Fruit fly (Drosophila melanogaster) whole organism, embryonic: ENCODE results near the gene Schip1.

Source experiments
- Ada2b ChIP-seq: fragments of 200-800 bp; sonication (Bioruptor generic); IDR thresholded peaks from 2 replicates; pipeline ENCODE4 v1.3.6; 2022; ENCODE audit warnings: missing biosample characterization, missing genetic modification characterization
- B-H2 ChIP-seq: fragments of 200-800 bp; sonication (Bioruptor generic); optimal IDR thresholded peaks from 2 replicates; lab custom pipeline; 2018; ENCODE audit warnings: missing biosample characterization, mild to moderate bottlenecking, missing genetic modification characterization
- BEAF-32 ChIP-seq: fragments of 200-800 bp; sonication (Bioruptor generic); optimal IDR thresholded peaks from 3 replicates; lab custom pipeline; 2017; ENCODE audit warnings: missing biosample characterization, missing genetic modification characterization, mild to moderate bottlenecking, moderate library complexity, missing genetic modification reagents
- BtbVII ChIP-seq: fragments of 200-800 bp; sonication (Bioruptor generic); optimal IDR thresholded peaks from 3 replicates; lab custom pipeline; 2017; ENCODE audit warnings: missing biosample characterization, mild to moderate bottlenecking, missing genetic modification characterization
- CG11398 ChIP-seq: fragments of 200-800 bp; sonication (Bioruptor generic); optimal IDR thresholded peaks from 2 replicates; lab custom pipeline; 2016; ENCODE audit warnings: missing biosample characterization, missing genetic modification characterization
- CG12659 ChIP-seq: fragments of 200-800 bp; sonication (Bioruptor generic); optimal IDR thresholded peaks from 3 replicates; lab custom pipeline; 2017; ENCODE audit warnings: mild to moderate bottlenecking, missing biosample characterization, missing genetic modification reagents, missing genetic modification characterization
- CG12769 ChIP-seq: fragments of 200-800 bp; sonication (Bioruptor generic); optimal IDR thresholded peaks from 2 replicates; lab custom pipeline; 2019; ENCODE audit warnings: missing biosample characterization, mild to moderate bottlenecking, missing genetic modification characterization, moderate library complexity
- CG15073 ChIP-seq: fragments of 200-800 bp; sonication (Bioruptor generic); optimal IDR thresholded peaks from 2 replicates; lab custom pipeline; 2016; ENCODE audit warnings: missing biosample characterization, missing genetic modification characterization
- CG1529 ChIP-seq: fragments of 200-800 bp; sonication (Bioruptor generic); optimal IDR thresholded peaks from 3 replicates; lab custom pipeline; 2018; ENCODE audit warnings: missing biosample characterization, missing genetic modification characterization
- CG1602 ChIP-seq: fragments of 200-800 bp; sonication (Bioruptor generic); optimal IDR thresholded peaks from 3 replicates; lab custom pipeline; 2016; ENCODE audit warnings: missing biosample characterization, missing genetic modification characterization
- CG17328 ChIP-seq: fragments of 200-800 bp; sonication (Bioruptor generic); IDR thresholded peaks from 2 replicates; pipeline ENCODE4 v1.3.6; 2022; ENCODE audit warnings: missing biosample characterization, missing genetic modification characterization
- CG18011 ChIP-seq: fragments of 200-800 bp; sonication (Bioruptor generic); optimal IDR thresholded peaks from 2 replicates; lab custom pipeline; 2017; ENCODE audit warnings: missing biosample characterization, missing genetic modification characterization, mild to moderate bottlenecking, moderate library complexity, missing genotype
- CG18619 ChIP-seq: fragments of 200-800 bp; sonication (Bioruptor generic); optimal IDR thresholded peaks from 3 replicates; lab custom pipeline; 2017; ENCODE audit warnings: missing biosample characterization, mild to moderate bottlenecking, missing genetic modification characterization
- CG2120 ChIP-seq: fragments of 200-800 bp; sonication (Bioruptor generic); optimal IDR thresholded peaks from 3 replicates; lab custom pipeline; 2016; ENCODE audit warnings: missing biosample characterization, missing genetic modification characterization
- CG30020 ChIP-seq: fragments of 200-800 bp; optimal IDR thresholded peaks from 2 replicates; lab custom pipeline; 2019; ENCODE audit warnings: missing biosample characterization, mild to moderate bottlenecking, missing genetic modification characterization, moderate library complexity
- CG42726 ChIP-seq: fragments of 200-800 bp; sonication (Bioruptor generic); IDR thresholded peaks from 2 replicates; pipeline ENCODE4 v1.3.6; 2022; ENCODE audit warnings: missing biosample characterization, missing genetic modification characterization; ENCODE audit not compliant: partially characterized antibody
- CG5245 ChIP-seq: fragments of 200-800 bp; sonication (Bioruptor generic); optimal IDR thresholded peaks from 3 replicates; lab custom pipeline; 2016; ENCODE audit warnings: missing biosample characterization, missing genetic modification characterization
- CG5953 ChIP-seq: fragments of 200-800 bp; sonication (Bioruptor generic); IDR thresholded peaks from 2 replicates; pipeline ENCODE4 v1.3.6; 2022; ENCODE audit warnings: missing biosample characterization, missing genetic modification characterization
- CG7271 ChIP-seq: fragments of 200-800 bp; sonication (Bioruptor generic); optimal IDR thresholded peaks from 2 replicates; lab custom pipeline; 2018; ENCODE audit warnings: missing biosample characterization, mild to moderate bottlenecking, missing genetic modification characterization, moderate library complexity
- CG9437 ChIP-seq: fragments of 200-800 bp; sonication (Bioruptor generic); optimal IDR thresholded peaks from 2 replicates; lab custom pipeline; 2018; ENCODE audit warnings: missing biosample characterization, mild to moderate bottlenecking, missing genetic modification characterization
- D19B ChIP-seq: fragments of 200-800 bp; sonication (Bioruptor generic); optimal IDR thresholded peaks from 2 replicates; lab custom pipeline; 2017; ENCODE audit warnings: missing biosample characterization, mild to moderate bottlenecking, missing genetic modification characterization
- Dip3 ChIP-seq: fragments of 200-800 bp; sonication (Bioruptor generic); optimal IDR thresholded peaks from 3 replicates; lab custom pipeline; 2016; ENCODE audit warnings: missing biosample characterization, missing genetic modification characterization
- E2f2 ChIP-seq: fragments of 200-800 bp; sonication (Bioruptor generic); IDR thresholded peaks from 2 replicates; pipeline ENCODE4 v1.3.6; 2022; ENCODE audit warnings: missing biosample characterization, missing genetic modification characterization
- Gug ChIP-seq: fragments of 200-800 bp; sonication (Bioruptor generic); IDR thresholded peaks from 4 replicates; pipeline ENCODE4 v1.3.6; 2022; ENCODE audit warnings: missing biosample characterization, missing genetic modification characterization
- HmgD ChIP-seq: fragments of 200-800 bp; sonication (Bioruptor generic); optimal IDR thresholded peaks from 3 replicates; lab custom pipeline; 2016; ENCODE audit warnings: missing biosample characterization, missing genetic modification characterization
- MESR4 ChIP-seq: fragments of 200-800 bp; sonication (Bioruptor generic); optimal IDR thresholded peaks from 2 replicates; lab custom pipeline; 2018; ENCODE audit warnings: missing biosample characterization, mild to moderate bottlenecking, missing genetic modification characterization, moderate library complexity
- Mes4 ChIP-seq: fragments of 200-800 bp; sonication (Bioruptor generic); optimal IDR thresholded peaks from 2 replicates; lab custom pipeline; 2016; ENCODE audit warnings: missing biosample characterization, missing genetic modification characterization
- NC2α ChIP-seq: fragments of 200-800 bp; sonication (Bioruptor generic); optimal IDR thresholded peaks from 2 replicates; lab custom pipeline; 2016; ENCODE audit warnings: missing biosample characterization, missing genetic modification characterization
- Poxn ChIP-seq: fragments of 200-800 bp; sonication (Bioruptor generic); IDR thresholded peaks from 2 replicates; pipeline ENCODE4 v1.3.6; 2022; ENCODE audit warnings: missing biosample characterization, missing genetic modification characterization
- Ptx1 ChIP-seq: fragments of 200-800 bp; sonication (Bioruptor generic); IDR thresholded peaks from 2 replicates; pipeline ENCODE4 v1.3.6; 2022; ENCODE audit warnings: missing biosample characterization, missing genetic modification characterization
- Rfx ChIP-seq: fragments of 200-800 bp; sonication (Bioruptor generic); IDR thresholded peaks from 2 replicates; pipeline ENCODE4 v1.3.6; 2022; ENCODE audit warnings: missing biosample characterization, missing genetic modification characterization
- Sry-δ ChIP-seq: fragments of 200-800 bp; sonication (Bioruptor generic); optimal IDR thresholded peaks from 2 replicates; lab custom pipeline; 2016; ENCODE audit warnings: missing biosample characterization, missing genetic modification characterization
- croc ChIP-seq: fragments of 200-800 bp; sonication (Bioruptor generic); conservative IDR thresholded peaks from 3 replicates; pipeline ENCODE4 v1.3.6; 2022; ENCODE audit warnings: missing biosample characterization, missing genetic modification characterization
- cwo ChIP-seq: fragments of 200-800 bp; sonication (Bioruptor generic); optimal IDR thresholded peaks from 3 replicates; lab custom pipeline; 2017; ENCODE audit warnings: missing biosample characterization, missing genetic modification characterization, mild to moderate bottlenecking, moderate library complexity, missing genetic modification reagents
- dmrt11E ChIP-seq: fragments of 200-800 bp; sonication (Bioruptor generic); optimal IDR thresholded peaks from 3 replicates; lab custom pipeline; 2018; ENCODE audit warnings: missing biosample characterization, mild to moderate bottlenecking, missing genetic modification characterization, moderate library complexity
- ewg ChIP-seq: fragments of 200-800 bp; sonication (Bioruptor generic); optimal IDR thresholded peaks from 3 replicates; lab custom pipeline; 2017; ENCODE audit warnings: mild to moderate bottlenecking, missing biosample characterization, missing genetic modification reagents, missing genetic modification characterization
- gro ChIP-seq: fragments of 200-800 bp; sonication (Bioruptor generic); optimal IDR thresholded peaks from 2 replicates; lab custom pipeline; 2016; ENCODE audit warnings: missing biosample characterization, missing genetic modification characterization
- lilli ChIP-seq: fragments of 200-800 bp; sonication (Bioruptor generic); optimal IDR thresholded peaks from 3 replicates; lab custom pipeline; 2016; ENCODE audit warnings: missing biosample characterization, missing genetic modification characterization
- mam ChIP-seq: fragments of 200-800 bp; sonication (Bioruptor generic); optimal IDR thresholded peaks from 3 replicates; lab custom pipeline; 2016; ENCODE audit warnings: missing biosample characterization, missing genetic modification characterization
- nmo ChIP-seq: fragments of 200-800 bp; sonication (Bioruptor generic); optimal IDR thresholded peaks from 2 replicates; lab custom pipeline; 2018; ENCODE audit warnings: missing biosample characterization, mild to moderate bottlenecking, missing genetic modification characterization, moderate library complexity
- onecut ChIP-seq: fragments of 200-800 bp; sonication (Bioruptor generic); IDR thresholded peaks from 2 replicates; pipeline ENCODE4 v1.3.6; 2022; ENCODE audit warnings: missing biosample characterization, missing genetic modification characterization
- pum ChIP-seq: fragments of 200-800 bp; sonication (Bioruptor generic); optimal IDR thresholded peaks from 2 replicates; lab custom pipeline; 2016; ENCODE audit warnings: missing biosample characterization, missing genetic modification characterization
- pzg ChIP-seq: fragments of 200-800 bp; sonication (Bioruptor generic); optimal IDR thresholded peaks from 3 replicates; lab custom pipeline; 2018; ENCODE audit warnings: missing biosample characterization, mild to moderate bottlenecking, missing genetic modification characterization, moderate library complexity
- row ChIP-seq: fragments of 200-800 bp; sonication (Bioruptor generic); IDR thresholded peaks from 3 replicates; pipeline ENCODE4 v1.3.6; 2022; ENCODE audit warnings: missing biosample characterization, missing genetic modification characterization
- sens ChIP-seq: fragments of 200-800 bp; sonication (Bioruptor generic); peaks from one replicate; lab custom pipeline; 2016; ENCODE audit warnings: missing biosample characterization, missing genetic modification characterization
- slbo ChIP-seq: fragments of 200-800 bp; sonication (Bioruptor generic); IDR thresholded peaks from 2 replicates; pipeline ENCODE4 v1.3.6; 2022; ENCODE audit warnings: missing biosample characterization, missing genetic modification characterization
- slou ChIP-seq: fragments of 200-800 bp; sonication (Bioruptor generic); optimal IDR thresholded peaks from 3 replicates; lab custom pipeline; 2016; ENCODE audit warnings: missing biosample characterization, missing genetic modification characterization
- sqz ChIP-seq: fragments of 200-800 bp; sonication (Bioruptor generic); optimal IDR thresholded peaks from 3 replicates; lab custom pipeline; 2018; ENCODE audit warnings: missing biosample characterization, mild to moderate bottlenecking, missing genetic modification characterization
- tgo ChIP-seq: fragments of 200-800 bp; sonication (Bioruptor generic); IDR thresholded peaks from 3 replicates; pipeline ENCODE4 v1.3.6; 2022; ENCODE audit warnings: missing biosample characterization, missing genetic modification characterization
- trem ChIP-seq: fragments of 200-800 bp; optimal IDR thresholded peaks from 3 replicates; lab custom pipeline; 2019; ENCODE audit warnings: missing biosample characterization, mild to moderate bottlenecking, missing genetic modification characterization, moderate library complexity
- zen ChIP-seq: fragments of 200-800 bp; sonication (Bioruptor generic); optimal IDR thresholded peaks from 3 replicates; lab custom pipeline; 2018; ENCODE audit warnings: missing biosample characterization, mild to moderate bottlenecking, missing genetic modification characterization, moderate library complexity

The Schip1 gene

DNA sequence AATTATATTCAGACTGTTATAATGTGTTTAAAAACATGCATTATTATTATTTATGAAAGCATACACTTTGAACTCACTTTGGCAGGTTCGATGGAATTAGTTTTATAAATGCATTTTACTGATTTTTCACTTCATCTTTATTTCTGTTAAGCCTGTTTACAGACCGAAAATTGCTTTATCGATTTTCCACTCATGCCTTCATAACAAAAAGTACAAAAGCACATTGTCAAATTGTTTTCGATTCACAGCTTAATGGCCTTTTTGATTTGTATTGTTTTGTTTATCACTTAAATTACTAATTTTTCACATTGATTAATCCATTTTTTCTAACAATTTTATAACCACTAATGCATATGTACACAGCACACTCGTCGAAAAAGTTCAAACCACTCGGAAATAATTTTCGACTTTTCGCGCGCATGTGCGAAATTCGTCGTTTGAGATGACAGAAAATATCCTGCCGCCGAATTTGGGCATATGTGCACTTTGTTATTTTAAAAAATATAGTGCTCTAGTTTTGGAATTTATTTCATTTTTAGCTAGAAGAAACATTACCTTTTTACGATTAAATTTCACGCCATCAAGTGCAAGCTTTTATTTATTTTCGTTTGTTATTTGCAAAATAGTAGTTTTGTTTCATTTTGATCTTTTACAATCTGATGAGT is 42.8 kb upstream of the Schip1 start, which contains the start of gene rho-5:
rho-5 (minus strand) TSS at position 296 of the 665 bp plus-strand sequence.
- TF ChIP-seq CG9437 (GFP tag; lab: Kevin White, UChicago) (no peak), sqz (no peak), B-H2 (GFP tag; lab: Kevin White, UChicago) (no peak), Poxn (GFP tag; lab: Robert Waterston, UW) (no peak), trem (tag; lab: Kevin White, UChicago) (no peak), Ada2b (no peak), pum (GFP tag; lab: Kevin White, UChicago) (no peak), MESR4 (peak; percentile 7), Gug (GFP tag; lab: Robert Waterston, UW) (no peak), onecut (GFP tag; lab: Robert Waterston, UW) (peak; percentile 93), pzg (GFP tag; lab: Kevin White, UChicago) (peak; percentile 6), Sry-δ (GFP tag; lab: Kevin White, UChicago) (peak; percentile 40), Mes4 (no peak), slbo (peak; percentile 34; the same call in 1 of the 2 replicates), CG42726 (GFP tag; lab: Robert Waterston, UW) (no peak), zen (tag; lab: Kevin White, UChicago) (no peak), dmrt11E (tag; lab: Kevin White, UChicago) (no peak), Dip3 (GFP tag; lab: Kevin White, UChicago) (no peak), E2f2 (GFP tag; lab: Robert Waterston, UW) (no peak), CG5245 (no peak), CG1529 (no peak), tgo (GFP tag; lab: Robert Waterston, UW) (no peak), CG7271 (tag; lab: Kevin White, UChicago) (no peak), Ptx1 (GFP tag; lab: Robert Waterston, UW) (no peak), slou (GFP tag; lab: Kevin White, UChicago) (no peak), croc (GFP tag; lab: Robert Waterston, UW) (no peak), CG12769 (tag; lab: Kevin White, UChicago) (no peak), CG11398 (GFP tag; lab: Kevin White, UChicago) (no peak), cwo (GFP tag; lab: Kevin White, UChicago) (no peak), sens (GFP tag; lab: Kevin White, UChicago) (peak; percentile 53), Rfx (GFP tag; lab: Robert Waterston, UW) (peak; percentile 45; the same call in 1 of the 2 replicates), CG17328 (GFP tag; lab: Robert Waterston, UW) (0 out of 2 replicates have a peak, but pooled peaks have one; percentile 28), CG5953 (GFP tag; lab: Robert Waterston, UW) (no peak), CG2120 (GFP tag; lab: Kevin White, UChicago) (peak; percentile 50), CG1602 (no peak), CG30020 (tag; lab: Kevin White, UChicago) (peak; percentile 13), CG12659 (GFP tag; lab: Kevin White, UChicago) (no peak), CG18011 (GFP tag; lab: Kevin White, UChicago) (no peak), row (GFP tag; lab: Robert Waterston, UW) (peak; percentile 60), gro (peak; percentile 6), D19B (GFP tag; lab: Kevin White, UChicago) (peak; percentile 65), CG18619 (GFP tag; lab: Kevin White, UChicago) (no peak), ewg (GFP tag; lab: Kevin White, UChicago) (peak; percentile 97), mam (GFP tag; lab: Kevin White, UChicago) (peak; percentile 5), CG15073 (GFP tag; lab: Kevin White, UChicago) (no peak), HmgD (GFP tag; lab: Kevin White, UChicago) (no peak), nmo (GFP tag; lab: Kevin White, UChicago) (no peak), lilli (peak; percentile 15), BtbVII (GFP tag; lab: Kevin White, UChicago) (no peak), BEAF-32 (GFP tag; lab: Kevin White, UChicago) (peak; percentile 8), NC2α (GFP tag; lab: Kevin White, UChicago) (no peak)
